Worm (Caenorhabditis elegans) whole organism, L3 larva: ENCODE data around the gene nhr-124.

Source experiments
- R02D3.7 ChIP-seq: fragments of 150-350 bp; optimal IDR thresholded peaks from 2 replicates; lab custom pipeline; 2014; ENCODE audit warnings: missing biosample characterization, missing genetic modification characterization
- ZK546.5 ChIP-seq: sonication (generic microtip); optimal IDR thresholded peaks from 2 replicates; lab custom pipeline; 2017; ENCODE audit warnings: missing biosample characterization, missing genetic modification characterization
- aly-2 ChIP-seq: fragments of 150-350 bp; optimal IDR thresholded peaks from 2 replicates; lab custom pipeline; 2014; ENCODE audit warnings: missing biosample characterization, missing genetic modification characterization
- ama-1 ChIP-seq: fragments of 150-350 bp; optimal IDR thresholded peaks from 2 replicates; lab custom pipeline; 2018
- ceh-16 ChIP-seq: sonication (generic microtip); optimal IDR thresholded peaks from 2 replicates; lab custom pipeline; 2017; ENCODE audit warnings: missing biosample characterization, missing genetic modification characterization
- ceh-28 ChIP-seq: fragments of 150-350 bp; optimal IDR thresholded peaks from 2 replicates; lab custom pipeline; 2014; ENCODE audit warnings: missing biosample characterization, missing genetic modification reagents, missing genetic modification characterization
- ceh-9 ChIP-seq: sonication (generic microtip); optimal IDR thresholded peaks from 2 replicates; lab custom pipeline; 2018; ENCODE audit warnings: missing biosample characterization, missing genetic modification characterization
- daf-12 ChIP-seq: fragments of 150-350 bp; optimal IDR thresholded peaks from 2 replicates; lab custom pipeline; 2014; ENCODE audit warnings: missing biosample characterization, missing genetic modification reagents, missing genetic modification characterization
- egl-27 ChIP-seq: sonication (generic microtip); optimal IDR thresholded peaks from 4 replicates; lab custom pipeline; 2017; ENCODE audit warnings: missing biosample characterization, missing genetic modification reagents, missing genetic modification characterization
- egl-5 ChIP-seq: fragments of 150-350 bp; optimal IDR thresholded peaks from 2 replicates; lab custom pipeline; 2017; ENCODE audit warnings: missing biosample characterization, missing genetic modification reagents, missing genetic modification characterization, inconsistent platforms
- elt-2 ChIP-seq: sonication (generic microtip); optimal IDR thresholded peaks from 2 replicates; lab custom pipeline; 2016; ENCODE audit warnings: missing genetic modification reagents, mild to moderate bottlenecking, missing genetic modification characterization, missing compliant biosample characterization
- elt-3 ChIP-seq, 3 experiments: fragments of 150-350 bp in 1 of 3; sonication (generic microtip) in 2 of 3; optimal IDR thresholded peaks; 2 replicates in 2 of 3; 4 replicates in 1 of 3; lab custom pipeline; 2014 to 2017; ENCODE audit warnings: missing biosample characterization in 3 of 3, missing genetic modification characterization in 3 of 3
- eor-1 ChIP-seq, 2 experiments: fragments of 150-350 bp; optimal IDR thresholded peaks; 2 replicates each; lab custom pipeline; 2014 to 2018; ENCODE audit warnings: missing biosample characterization in 2 of 2, missing genetic modification characterization in 2 of 2
- fkh-2 ChIP-seq: fragments of 150-350 bp; optimal IDR thresholded peaks from 2 replicates; lab custom pipeline; 2014; ENCODE audit warnings: missing biosample characterization, missing genetic modification reagents, missing genetic modification characterization
- fos-1 ChIP-seq: fragments of 150-350 bp; optimal IDR thresholded peaks from 2 replicates; lab custom pipeline; 2014; ENCODE audit warnings: missing biosample characterization, missing genetic modification characterization
- jun-1 ChIP-seq: fragments of 150-350 bp; optimal IDR thresholded peaks from 2 replicates; lab custom pipeline; 2014; ENCODE audit warnings: missing biosample characterization, missing genetic modification reagents, missing genetic modification characterization
- lin-15B ChIP-seq: fragments of 150-350 bp; optimal IDR thresholded peaks from 2 replicates; lab custom pipeline; 2014; ENCODE audit warnings: missing biosample characterization, missing genetic modification characterization
- lin-39 ChIP-seq: fragments of 150-350 bp; optimal IDR thresholded peaks from 2 replicates; lab custom pipeline; 2018; ENCODE audit warnings: missing biosample characterization, missing genetic modification reagents, missing genetic modification characterization
- lsy-12 ChIP-seq: sonication (generic microtip); optimal IDR thresholded peaks from 2 replicates; lab custom pipeline; 2016; ENCODE audit warnings: mild to moderate bottlenecking, missing genetic modification characterization, missing compliant biosample characterization
- mml-1 ChIP-seq: fragments of 150-350 bp; sonication (generic microtip); optimal IDR thresholded peaks from 3 replicates; lab custom pipeline; 2014; ENCODE audit warnings: missing biosample characterization, missing genetic modification characterization
- nfya-1 ChIP-seq: sonication (generic microtip); optimal IDR thresholded peaks from 2 replicates; lab custom pipeline; 2017; ENCODE audit warnings: missing genetic modification characterization, mild to moderate bottlenecking, missing compliant biosample characterization, antibody characterized with exemption, moderate library complexity; ENCODE audit not compliant: insufficient read depth
- nhr-12 ChIP-seq: fragments of 150-350 bp; optimal IDR thresholded peaks from 2 replicates; lab custom pipeline; 2014; ENCODE audit warnings: missing biosample characterization, missing genetic modification characterization
- nhr-23 ChIP-seq: fragments of 150-350 bp; optimal IDR thresholded peaks from 2 replicates; lab custom pipeline; 2014; ENCODE audit warnings: missing biosample characterization, missing genetic modification reagents, missing genetic modification characterization
- nhr-237 ChIP-seq: fragments of 150-350 bp; optimal IDR thresholded peaks from 2 replicates; lab custom pipeline; 2014; ENCODE audit warnings: missing biosample characterization, missing genetic modification characterization
- nhr-25 ChIP-seq: sonication (generic microtip); optimal IDR thresholded peaks from 2 replicates; lab custom pipeline; 2017; ENCODE audit warnings: missing biosample characterization, missing genetic modification characterization
- nhr-67 ChIP-seq: fragments of 150-350 bp; optimal IDR thresholded peaks from 2 replicates; lab custom pipeline; 2014; ENCODE audit warnings: missing biosample characterization, missing genetic modification characterization
- nhr-77 ChIP-seq: fragments of 150-350 bp; optimal IDR thresholded peaks from 2 replicates; lab custom pipeline; 2014; ENCODE audit warnings: missing biosample characterization, missing genetic modification characterization
- pha-4 ChIP-seq: fragments of 150-350 bp; optimal IDR thresholded peaks from 2 replicates; lab custom pipeline; 2014; ENCODE audit warnings: missing biosample characterization, missing genetic modification reagents, missing genetic modification characterization
- pqm-1 ChIP-seq: fragments of 150-350 bp; optimal IDR thresholded peaks from 2 replicates; lab custom pipeline; 2017; ENCODE audit warnings: missing biosample characterization, missing genetic modification characterization, inconsistent platforms
- sea-2 ChIP-seq: fragments of 150-350 bp; sonication (generic microtip); optimal IDR thresholded peaks from 4 replicates; lab custom pipeline; 2014; ENCODE audit warnings: missing biosample characterization, missing genetic modification reagents, missing genetic modification characterization
- snpc-4 ChIP-seq: fragments of 150-350 bp; optimal IDR thresholded peaks from 2 replicates; lab custom pipeline; 2014; ENCODE audit warnings: missing biosample characterization, missing genetic modification characterization
- tbx-2 ChIP-seq: sonication (generic microtip); optimal IDR thresholded peaks from 2 replicates; lab custom pipeline; 2016; ENCODE audit warnings: mild to moderate bottlenecking, missing genetic modification characterization, missing compliant biosample characterization
- unc-62 ChIP-seq: fragments of 150-350 bp; sonication (generic microtip); optimal IDR thresholded peaks from 4 replicates; lab custom pipeline; 2014; ENCODE audit warnings: missing biosample characterization, missing genetic modification reagents, missing genetic modification characterization
- zag-1 ChIP-seq: fragments of 150-350 bp; optimal IDR thresholded peaks from 2 replicates; lab custom pipeline; 2014; ENCODE audit warnings: missing biosample characterization, missing genetic modification characterization
- ztf-11 ChIP-seq: fragments of 150-350 bp; optimal IDR thresholded peaks from 2 replicates; lab custom pipeline; 2014; ENCODE audit warnings: missing biosample characterization, missing genetic modification characterization
- ztf-4 ChIP-seq: fragments of 150-350 bp; optimal IDR thresholded peaks from 2 replicates; lab custom pipeline; 2014; ENCODE audit warnings: missing biosample characterization, missing genetic modification characterization

nhr-124 gene

ce11 chrV:3892361-3892904 is 6.4 kb upstream of the nhr-124 start, which contains the start of gene C17E7.4:
TSS of gene C17E7.4 (plus strand) at chrV:3892854.
- TF ChIP-seq ceh-9 (tag; lab: Kevin White, UChicago) (no peak), elt-3 (tag; optimal IDR thresholded peaks at IDR 0.05; lab: Kevin White, UChicago) (no peak), pqm-1 (no peak), nhr-237 (tag; lab: Kevin White, UChicago) (no peak), lin-39 (no peak), lsy-12 (no peak), aly-2 (tag; lab: Kevin White, UChicago) (no peak), snpc-4 (no peak), nhr-12 (tag; lab: Kevin White, UChicago) (no peak)

DNA sequence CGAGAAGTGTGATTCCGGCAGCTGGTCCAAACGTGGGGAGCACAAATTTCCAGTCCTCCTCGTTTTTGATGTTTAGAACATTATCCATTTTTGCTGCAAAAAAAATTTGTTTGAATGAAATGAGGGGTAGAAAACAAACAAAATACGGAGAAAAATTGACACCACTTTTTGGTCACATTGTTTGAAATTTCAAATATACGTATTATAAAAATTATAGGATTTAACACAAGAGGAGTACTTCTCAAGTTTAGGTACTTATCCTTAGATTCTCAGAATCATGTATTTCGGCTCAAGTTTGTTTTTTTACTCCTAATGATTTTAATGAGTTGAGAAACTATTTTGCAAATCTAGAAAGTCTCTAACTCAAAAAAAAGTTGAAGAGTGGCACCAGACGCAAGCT is 5.9 kb upstream of the nhr-124 start, which contains the start of gene C17E7.12:
Gene C17E7.12, minus strand, starts transcription at position 101 of the 400 bp plus-strand sequence.
- TF ChIP-seq elt-3 (tag; optimal IDR thresholded peaks at IDR 0.05; lab: Kevin White, UChicago) (no peak), nhr-25 (no peak), ceh-9 (tag; lab: Kevin White, UChicago) (no peak), ceh-28 (tag; lab: Kevin White, UChicago) (no peak), nhr-77 (tag; lab: Kevin White, UChicago) (no peak), nhr-67 (tag; lab: Kevin White, UChicago) (no peak), ceh-16 (tag; lab: Kevin White, UChicago) (no peak)

- TF ChIP-seq mml-1 (tag; lab: Kevin White, UChicago) (no peak), snpc-4 (no peak), ztf-11 (tag; lab: Kevin White, UChicago) (no peak), nhr-12 (tag; lab: Kevin White, UChicago) (no peak)
These were observed 4.8 kb upstream of the nhr-124 start, which contains the start of gene C17E7.9 for ce11 chrV:3890761-3891160. TSS of gene C17E7.9 (minus strand) at chrV:3890861.

DNA sequence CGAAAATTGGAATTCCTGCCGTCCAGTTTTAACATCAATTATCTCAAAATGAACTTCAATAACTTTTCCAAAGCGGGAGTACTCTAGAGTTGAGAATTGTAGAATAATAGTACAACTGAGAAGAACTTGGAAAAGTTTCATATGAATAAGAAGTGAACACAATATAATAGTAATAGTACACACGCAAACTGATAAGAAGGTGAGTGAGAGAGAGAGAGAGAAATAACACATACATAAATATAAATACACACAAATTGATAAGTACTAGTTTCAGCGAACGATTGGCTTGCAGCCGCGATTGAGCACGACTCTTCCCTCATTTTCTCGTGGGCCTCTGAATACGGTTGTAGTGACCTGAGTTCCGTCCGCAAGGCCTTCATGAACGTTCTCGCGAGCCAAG is 3.1 kb upstream of the nhr-124 start, which contains the start of gene C17E7.13:
Gene C17E7.13, minus strand, starts transcription at position 176 of the 400 bp plus-strand sequence.
- TF ChIP-seq nhr-12 (tag; lab: Kevin White, UChicago), result no peak
- TF ChIP-seq elt-2 (tag; lab: Kevin White, UChicago), result peak; percentile 25
- peak; percentile 14 for TF ChIP-seq pqm-1

DNA sequence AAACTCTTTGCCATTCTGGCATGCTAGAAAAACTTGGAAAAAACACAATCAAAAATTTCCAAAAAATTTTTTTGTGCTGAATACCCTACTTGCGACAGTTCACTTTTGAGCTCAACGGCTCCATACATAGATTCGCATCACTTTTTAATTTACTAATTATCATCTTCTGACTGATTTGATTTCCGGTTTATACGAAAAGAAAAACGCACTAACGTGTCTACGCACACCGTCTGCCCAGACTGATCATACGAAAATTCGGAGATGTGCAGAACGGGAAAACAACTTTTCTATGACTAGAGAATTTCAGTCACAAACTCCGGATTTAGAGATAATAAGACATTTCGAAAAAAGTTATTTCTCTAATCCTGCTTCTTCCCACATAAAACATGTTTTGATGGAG is 1.5 kb downstream of the nhr-124 start:
- TF ChIP-seq ama-1 (lab: Kevin White, UChicago) (no peak), egl-5 (tag; lab: Kevin White, UChicago) (no peak), nfya-1 (no peak), nhr-12 (tag; lab: Kevin White, UChicago) (no peak), zag-1 (tag; lab: Kevin White, UChicago) (no peak), egl-27 (tag; lab: Kevin White, UChicago) (no peak), mml-1 (tag; lab: Kevin White, UChicago) (no peak), nhr-23 (no peak), nhr-237 (tag; lab: Kevin White, UChicago) (no peak), snpc-4 (no peak), tbx-2 (tag; lab: Kevin White, UChicago) (no peak), eor-1 (tag; optimal IDR thresholded peaks at IDR 0.05; lab: Kevin White, UChicago) (no peak), sea-2 (GFP tag; lab: Kevin White, UChicago) (no peak), unc-62 (GFP tag; lab: Kevin White, UChicago) (no peak), ceh-28 (tag; lab: Kevin White, UChicago) (no peak), R02D3.7 (tag; lab: Kevin White, UChicago) (no peak), lsy-12 (no peak)

ce11 chrV:3878223-3878622 is 7.8 kb downstream of the nhr-124 start, which contains the start of gene nhr-159:
TSS of gene nhr-159 (minus strand) at chrV:3878323.
- TF ChIP-seq aly-2 (tag; lab: Kevin White, UChicago) (no peak), daf-12 (tag; lab: Kevin White, UChicago) (no peak), egl-27 (tag; lab: Kevin White, UChicago) (no peak), sea-2 (GFP tag; lab: Kevin White, UChicago) (no peak), jun-1 (no peak), fos-1 (tag; lab: Kevin White, UChicago) (no peak), lin-15B (tag; lab: Kevin White, UChicago) (no peak), fkh-2 (tag; lab: Kevin White, UChicago) (no peak), snpc-4 (no peak), nfya-1 (no peak), nhr-25 (no peak), zag-1 (tag; lab: Kevin White, UChicago) (no peak), nhr-77 (tag; lab: Kevin White, UChicago) (no peak), ztf-4 (tag; lab: Kevin White, UChicago) (no peak), ZK546.5 (tag; lab: Kevin White, UChicago) (no peak), pha-4 (no peak), nhr-12 (tag; lab: Kevin White, UChicago) (no peak), eor-1 (tag; optimal IDR thresholded peaks at IDR 0.05; lab: Kevin White, UChicago) (no peak)
